Worm (Caenorhabditis elegans): ENCODE results near the gene Y45G5AM.6.

DNA sequence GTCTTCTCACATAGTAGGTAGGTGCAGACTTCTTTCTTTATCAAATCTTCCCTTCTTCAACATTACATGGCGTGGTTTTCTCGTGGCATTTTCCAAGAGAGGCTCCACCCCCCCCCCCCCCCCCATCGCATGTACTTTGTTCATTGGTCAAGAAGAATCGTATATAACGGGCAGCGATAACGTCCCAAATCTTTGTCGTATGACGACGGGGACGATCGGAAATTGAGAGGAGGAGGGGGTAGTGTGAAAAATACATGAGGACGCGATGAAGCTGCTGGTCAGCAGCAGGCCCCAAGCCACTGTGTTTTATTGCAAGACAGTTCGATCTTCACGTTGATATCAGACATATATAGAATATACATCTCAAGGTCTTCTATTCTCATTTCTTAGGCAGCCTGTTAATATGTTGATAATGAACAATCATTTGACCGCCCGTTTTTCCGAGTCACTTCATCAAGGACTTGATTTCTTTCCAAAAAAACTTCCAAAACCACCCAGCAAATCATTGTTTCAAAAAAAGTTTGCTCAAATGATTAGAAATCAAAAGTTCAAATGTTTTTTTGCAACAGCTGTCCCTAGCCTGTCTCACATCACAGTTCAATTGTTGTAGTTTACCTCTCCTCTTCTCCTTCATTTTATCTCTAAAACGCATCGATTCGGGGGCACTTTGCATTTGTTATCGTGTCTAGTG is 34.5 kb upstream of the Y45G5AM.6 start:
- TF ChIP-seq him-1 (tag; optimal IDR thresholded peaks at IDR 0.05) (no peak), W03F9.2 (tag; optimal IDR thresholded peaks at IDR 0.05) (no peak)

Measured in whole organism, L4/young adult.